Worm (Caenorhabditis elegans) whole organism, late embryonic: ENCODE measurements around the gene acl-5.

Experiments
- C08G9.2 ChIP-seq: sonication (generic microtip); optimal IDR thresholded peaks from 2 replicates; lab custom pipeline; 2016; ENCODE audit warnings: mild to moderate bottlenecking, missing genetic modification characterization, moderate library complexity, missing compliant biosample characterization
- F13H6.1 ChIP-seq: sonication (generic microtip); optimal IDR thresholded peaks from 2 replicates; lab custom pipeline; 2016; ENCODE audit warnings: missing genetic modification characterization, missing compliant biosample characterization
- K09A11.1 ChIP-seq: sonication (generic microtip); optimal IDR thresholded peaks from 2 replicates; lab custom pipeline; 2017; ENCODE audit warnings: antibody characterized with exemption, mild to moderate bottlenecking, missing genetic modification characterization, missing compliant biosample characterization; ENCODE audit not compliant: insufficient read depth
- T23F11.4 ChIP-seq: fragments of 200-800 bp; sonication (Bioruptor generic); optimal IDR thresholded peaks from 2 replicates; lab custom pipeline; 2018; ENCODE audit warnings: mild to moderate bottlenecking, missing genetic modification characterization, missing compliant biosample characterization
- ceh-19 ChIP-seq: fragments of 200-800 bp; sonication (Bioruptor generic); optimal IDR thresholded peaks from 2 replicates; lab custom pipeline; 2018; ENCODE audit warnings: mild to moderate bottlenecking, missing genetic modification characterization, missing compliant biosample characterization
- ceh-22 ChIP-seq: sonication (generic microtip); optimal IDR thresholded peaks from 2 replicates; lab custom pipeline; 2017; ENCODE audit warnings: missing biosample characterization, missing genetic modification characterization
- ceh-24 ChIP-seq: sonication (generic microtip); optimal IDR thresholded peaks from 2 replicates; lab custom pipeline; 2016; ENCODE audit warnings: mild to moderate bottlenecking, missing genetic modification characterization, missing compliant biosample characterization
- ceh-45 ChIP-seq: fragments of 200-800 bp; sonication (Bioruptor generic); IDR thresholded peaks from 2 replicates; pipeline ENCODE4 v1.3.6; 2022; ENCODE audit warnings: missing genetic modification reagents, missing genetic modification characterization, missing compliant biosample characterization
- ceh-48 ChIP-seq: sonication (generic microtip); optimal IDR thresholded peaks from 2 replicates; lab custom pipeline; 2016; ENCODE audit warnings: missing genetic modification characterization, inconsistent platforms, missing compliant biosample characterization
- ceh-6 ChIP-seq: fragments of 200-800 bp; sonication (Bioruptor generic); optimal IDR thresholded peaks from 2 replicates; lab custom pipeline; 2018; ENCODE audit warnings: mild to moderate bottlenecking, missing genetic modification characterization, missing compliant biosample characterization
- ceh-9 ChIP-seq: sonication (generic microtip); optimal IDR thresholded peaks from 2 replicates; lab custom pipeline; 2016; ENCODE audit warnings: mild to moderate bottlenecking, missing genetic modification characterization, inconsistent platforms, missing compliant biosample characterization
- che-1 ChIP-seq: sonication (generic microtip); optimal IDR thresholded peaks from 2 replicates; lab custom pipeline; 2016; ENCODE audit warnings: mild to moderate bottlenecking, missing genetic modification characterization, missing compliant biosample characterization
- dmd-4 ChIP-seq: sonication (generic microtip); optimal IDR thresholded peaks from 2 replicates; lab custom pipeline; 2016; ENCODE audit warnings: borderline replicate concordance, missing genetic modification characterization, missing compliant biosample characterization
- dve-1 ChIP-seq: sonication (generic microtip); optimal IDR thresholded peaks from 2 replicates; lab custom pipeline; 2017; ENCODE audit warnings: antibody characterized with exemption, mild to moderate bottlenecking, missing genetic modification characterization, missing compliant biosample characterization
- elt-2 ChIP-seq: sonication (generic microtip); optimal IDR thresholded peaks from 2 replicates; lab custom pipeline; 2016; ENCODE audit warnings: missing genetic modification reagents, missing genetic modification characterization, missing compliant biosample characterization
- elt-4 ChIP-seq: sonication (generic microtip); optimal IDR thresholded peaks from 2 replicates; lab custom pipeline; 2016; ENCODE audit warnings: missing genetic modification characterization, missing compliant biosample characterization
- ets-4 ChIP-seq: sonication (generic microtip); optimal IDR thresholded peaks from 2 replicates; lab custom pipeline; 2016; ENCODE audit warnings: missing genetic modification characterization, missing compliant biosample characterization
- eyg-1 ChIP-seq: sonication (generic microtip); optimal IDR thresholded peaks from 2 replicates; lab custom pipeline; 2016; ENCODE audit warnings: missing genotype, missing genetic modification characterization, missing compliant biosample characterization
- fkh-6 ChIP-seq: sonication (generic microtip); optimal IDR thresholded peaks from 2 replicates; lab custom pipeline; 2016; ENCODE audit warnings: missing genetic modification characterization, missing compliant biosample characterization
- hlh-15 ChIP-seq: sonication (generic microtip); optimal IDR thresholded peaks from 2 replicates; lab custom pipeline; 2016; ENCODE audit warnings: missing genetic modification characterization, missing compliant biosample characterization
- hlh-6 ChIP-seq: sonication (generic microtip); optimal IDR thresholded peaks from 2 replicates; lab custom pipeline; 2016; ENCODE audit warnings: missing genotype, missing genetic modification characterization, missing compliant biosample characterization
- hlh-8 ChIP-seq: sonication (generic microtip); optimal IDR thresholded peaks from 2 replicates; lab custom pipeline; 2016; ENCODE audit warnings: missing genotype, missing genetic modification characterization, missing compliant biosample characterization
- lim-6 ChIP-seq: sonication (generic microtip); optimal IDR thresholded peaks from 2 replicates; lab custom pipeline; 2016; ENCODE audit warnings: missing genetic modification characterization, missing compliant biosample characterization
- mec-3 ChIP-seq: sonication (generic microtip); optimal IDR thresholded peaks from 2 replicates; lab custom pipeline; 2016; ENCODE audit warnings: borderline replicate concordance, missing genetic modification characterization, missing compliant biosample characterization
- nfya-1 ChIP-seq: sonication (generic microtip); optimal IDR thresholded peaks from 2 replicates; lab custom pipeline; 2017; ENCODE audit warnings: missing genetic modification characterization, mild to moderate bottlenecking, missing compliant biosample characterization, antibody characterized with exemption, moderate library complexity
- nhr-11 ChIP-seq: fragments of 150-350 bp; optimal IDR thresholded peaks from 2 replicates; lab custom pipeline; 2014; ENCODE audit warnings: missing biosample characterization, missing genetic modification characterization
- nhr-232 ChIP-seq: sonication (generic microtip); optimal IDR thresholded peaks from 2 replicates; lab custom pipeline; 2016; ENCODE audit warnings: missing genetic modification characterization, missing compliant biosample characterization
- odd-2 ChIP-seq: sonication (generic microtip); optimal IDR thresholded peaks from 2 replicates; lab custom pipeline; 2017; ENCODE audit warnings: antibody characterized with exemption, mild to moderate bottlenecking, missing genetic modification characterization, missing compliant biosample characterization
- pag-3 ChIP-seq: sonication (generic microtip); optimal IDR thresholded peaks from 2 replicates; lab custom pipeline; 2016; ENCODE audit warnings: missing compliant biosample characterization, missing genetic modification characterization, borderline replicate concordance
- pax-1 ChIP-seq: fragments of 150-350 bp; optimal IDR thresholded peaks from 2 replicates; lab custom pipeline; 2014; ENCODE audit warnings: missing biosample characterization, missing genetic modification characterization
- pha-2 ChIP-seq: sonication (generic microtip); optimal IDR thresholded peaks from 2 replicates; lab custom pipeline; 2017; ENCODE audit warnings: mild to moderate bottlenecking, missing genetic modification characterization, missing compliant biosample characterization
- rnt-1 ChIP-seq: sonication (generic microtip); optimal IDR thresholded peaks from 2 replicates; lab custom pipeline; 2016; ENCODE audit warnings: missing genetic modification characterization, missing compliant biosample characterization
- sdc-2 ChIP-seq: sonication (generic microtip); optimal IDR thresholded peaks from 2 replicates; lab custom pipeline; 2016; ENCODE audit warnings: missing genotype, missing genetic modification characterization, missing compliant biosample characterization
- sox-2 ChIP-seq: fragments of 200-800 bp; sonication (Bioruptor generic); IDR thresholded peaks from 2 replicates; pipeline ENCODE4 v1.3.6; 2022; ENCODE audit warnings: missing genetic modification reagents, missing genetic modification characterization, missing compliant biosample characterization
- sox-4 ChIP-seq: sonication (generic microtip); optimal IDR thresholded peaks from 2 replicates; lab custom pipeline; 2017; ENCODE audit warnings: mild to moderate bottlenecking, missing genetic modification characterization, inconsistent platforms, missing compliant biosample characterization
- tbx-2 ChIP-seq: sonication (generic microtip); optimal IDR thresholded peaks from 2 replicates; lab custom pipeline; 2016; ENCODE audit warnings: missing genetic modification characterization, missing compliant biosample characterization
- tbx-7 ChIP-seq: sonication (generic microtip); optimal IDR thresholded peaks from 2 replicates; lab custom pipeline; 2016; ENCODE audit warnings: missing genotype, missing genetic modification characterization, missing compliant biosample characterization
- ttx-3 ChIP-seq: sonication (generic microtip); optimal IDR thresholded peaks from 2 replicates; lab custom pipeline; 2016; ENCODE audit warnings: missing genetic modification reagents, missing genetic modification characterization, missing compliant biosample characterization
- unc-42 ChIP-seq: sonication (generic microtip); optimal IDR thresholded peaks from 2 replicates; lab custom pipeline; 2016; ENCODE audit warnings: missing genotype, missing genetic modification characterization, missing compliant biosample characterization
- unc-55 ChIP-seq: sonication (generic microtip); optimal IDR thresholded peaks from 2 replicates; lab custom pipeline; 2017; ENCODE audit warnings: missing biosample characterization, missing genetic modification reagents, missing genetic modification characterization
- zip-5 ChIP-seq: sonication (generic microtip); optimal IDR thresholded peaks from 2 replicates; lab custom pipeline; 2016; ENCODE audit warnings: missing genetic modification characterization, missing compliant biosample characterization
- ztf-16 ChIP-seq: sonication (generic microtip); optimal IDR thresholded peaks from 2 replicates; lab custom pipeline; 2017; ENCODE audit warnings: missing genetic modification characterization, missing compliant biosample characterization

The acl-5 gene

ce11 chrX:10306289-10306688, 21.0 kb downstream of the acl-5 start, which contains the start of gene cnc-8:
cnc-8 (plus strand) TSS chrX:10306595.
- TF ChIP-seq pha-2 (tag; lab: Kevin White, UChicago) (no peak), hlh-15 (tag; lab: Kevin White, UChicago) (no peak), ets-4 (tag; lab: Kevin White, UChicago) (no peak), fkh-6 (tag; lab: Kevin White, UChicago) (no peak), ceh-24 (tag; lab: Kevin White, UChicago) (no peak), hlh-8 (tag; lab: Kevin White, UChicago) (no peak), unc-42 (no peak), zip-5 (no peak), pax-1 (tag; lab: Kevin White, UChicago) (no peak), elt-2 (tag; lab: Kevin White, UChicago) (no peak), lim-6 (no peak), ztf-16 (tag; lab: Kevin White, UChicago) (no peak), F13H6.1 (tag; lab: Kevin White, UChicago) (no peak), ceh-6 (no peak)

- TF ChIP-seq hlh-15 (tag; lab: Kevin White, UChicago) (no peak), eyg-1 (tag; lab: Kevin White, UChicago) (no peak), ceh-45 (GFP tag; lab: Robert Waterston, UW) (no peak), mec-3 (tag; lab: Kevin White, UChicago) (no peak), hlh-6 (tag; lab: Kevin White, UChicago) (no peak), nhr-232 (tag; lab: Kevin White, UChicago) (no peak), ttx-3 (tag; lab: Kevin White, UChicago) (no peak), ceh-9 (tag; lab: Kevin White, UChicago) (no peak), elt-4 (tag; lab: Kevin White, UChicago) (no peak)
These were observed 23.1 kb downstream of the acl-5 start, which contains the start of gene fipr-21 for ce11 chrX:10304178-10304577. fipr-21 (plus strand) TSS chrX:10304529.

- TF ChIP-seq sdc-2 (tag; lab: Kevin White, UChicago) (no peak), eyg-1 (tag; lab: Kevin White, UChicago) (no peak), unc-42 (no peak), C08G9.2 (tag; lab: Kevin White, UChicago) (no peak), lim-6 (no peak), tbx-7 (tag; lab: Kevin White, UChicago) (no peak), ceh-6 (no peak), F13H6.1 (tag; lab: Kevin White, UChicago) (no peak)
These were observed 24.8 kb downstream of the acl-5 start, which contains the start of gene fip-5 for ce11 chrX:10302430-10302829. fip-5 (plus strand) TSS chrX:10302741.

ce11 chrX:10301920-10302319, 25.3 kb downstream of the acl-5 start:
- TF ChIP-seq ets-4 (tag; lab: Kevin White, UChicago) (no peak), tbx-7 (tag; lab: Kevin White, UChicago) (no peak), ceh-48 (tag; lab: Kevin White, UChicago) (no peak), elt-2 (tag; lab: Kevin White, UChicago) (no peak), sox-4 (tag; lab: Kevin White, UChicago) (no peak), hlh-15 (tag; lab: Kevin White, UChicago) (no peak), unc-55 (GFP tag; lab: Kevin White, UChicago) (no peak), nhr-11 (no peak), ttx-3 (tag; lab: Kevin White, UChicago) (no peak), sox-2 (GFP tag; lab: Robert Waterston, UW) (no peak), ceh-24 (tag; lab: Kevin White, UChicago) (no peak), odd-2 (tag; lab: Kevin White, UChicago) (no peak), pha-2 (tag; lab: Kevin White, UChicago) (no peak), nhr-232 (tag; lab: Kevin White, UChicago) (no peak), nfya-1 (tag; lab: Kevin White, UChicago) (no peak), tbx-2 (tag; lab: Kevin White, UChicago) (no peak)

- no peak for TF ChIP-seq ceh-19 (GFP tag; lab: Kevin White, UChicago)
- no peak for TF ChIP-seq che-1 (tag; lab: Kevin White, UChicago)
- no peak for TF ChIP-seq fkh-6 (tag; lab: Kevin White, UChicago)
- no peak for TF ChIP-seq dve-1
- no peak for TF ChIP-seq hlh-15 (tag; lab: Kevin White, UChicago)
- TF ChIP-seq F13H6.1 (tag; lab: Kevin White, UChicago), result no peak
- no peak for TF ChIP-seq C08G9.2 (tag; lab: Kevin White, UChicago)
- no peak for TF ChIP-seq rnt-1 (tag; lab: Kevin White, UChicago)
- TF ChIP-seq K09A11.1 (tag; lab: Kevin White, UChicago), result no peak
- TF ChIP-seq ceh-48 (tag; lab: Kevin White, UChicago), result no peak
- TF ChIP-seq ceh-22 (tag; lab: Kevin White, UChicago), result no peak
- TF ChIP-seq sox-2 (GFP tag; lab: Robert Waterston, UW), result no peak
- TF ChIP-seq pha-2 (tag; lab: Kevin White, UChicago), result no peak
- TF ChIP-seq pag-3, result no peak
- no peak for TF ChIP-seq ceh-6
- no peak for TF ChIP-seq ceh-45 (GFP tag; lab: Robert Waterston, UW)
- TF ChIP-seq dmd-4, result no peak
- TF ChIP-seq T23F11.4 (GFP tag; lab: Kevin White, UChicago), result no peak
- TF ChIP-seq, all 69 proteins: peak for 0
These were observed 29.8 kb downstream of the acl-5 start for ce11 chrX:10297410-10297809.
